Worm (Caenorhabditis elegans): ENCODE data around the gene swt-7.

DNA sequence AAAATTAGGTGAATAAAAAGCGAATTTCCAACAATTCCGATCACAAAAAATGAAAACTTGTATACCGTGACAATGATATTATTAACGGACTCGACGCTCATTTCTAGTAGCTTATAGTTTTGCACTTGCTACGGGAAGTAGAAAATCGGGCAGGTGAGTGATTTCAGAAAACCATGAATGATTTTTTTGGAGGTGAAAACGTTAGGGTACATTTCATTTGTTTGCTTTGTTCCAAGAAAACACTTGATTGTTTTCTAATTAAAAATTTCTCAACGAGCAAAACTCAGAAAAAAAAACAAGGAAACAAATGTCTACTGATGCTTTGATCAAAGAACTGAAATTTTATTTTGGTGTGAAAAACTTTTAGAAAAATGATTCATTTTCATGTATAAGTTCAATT is 49.7 kb downstream of the swt-7 start, which contains the start of gene srsx-12:
- TF ChIP-seq F16B12.6 (tag; optimal IDR thresholded peaks at IDR 0.05) = no peak
- TF ChIP-seq mdl-1 (tag; optimal IDR thresholded peaks at IDR 0.05) = no peak
- TF ChIP-seq ztf-11 (tag; optimal IDR thresholded peaks at IDR 0.05) = no peak
- TF ChIP-seq skn-1 (tag; optimal IDR thresholded peaks at IDR 0.05) = no peak
- no peak for TF ChIP-seq nhr-11 (tag; optimal IDR thresholded peaks at IDR 0.05)
- no peak for TF ChIP-seq lin-13 (GFP tag; optimal IDR thresholded peaks at IDR 0.05)
- TF ChIP-seq zag-1 (tag; optimal IDR thresholded peaks at IDR 0.05) = no peak
- TF ChIP-seq nhr-237 (tag; optimal IDR thresholded peaks at IDR 0.05) = no peak
- TF ChIP-seq snpc-4 (tag; optimal IDR thresholded peaks at IDR 0.05) = no peak
- no peak for TF ChIP-seq nhr-12 (tag; optimal IDR thresholded peaks at IDR 0.05)

Data from whole organism, L1 larva.